Worm (Caenorhabditis elegans): ENCODE data around the gene T28F3.11.

The T28F3.11 gene

DNA sequence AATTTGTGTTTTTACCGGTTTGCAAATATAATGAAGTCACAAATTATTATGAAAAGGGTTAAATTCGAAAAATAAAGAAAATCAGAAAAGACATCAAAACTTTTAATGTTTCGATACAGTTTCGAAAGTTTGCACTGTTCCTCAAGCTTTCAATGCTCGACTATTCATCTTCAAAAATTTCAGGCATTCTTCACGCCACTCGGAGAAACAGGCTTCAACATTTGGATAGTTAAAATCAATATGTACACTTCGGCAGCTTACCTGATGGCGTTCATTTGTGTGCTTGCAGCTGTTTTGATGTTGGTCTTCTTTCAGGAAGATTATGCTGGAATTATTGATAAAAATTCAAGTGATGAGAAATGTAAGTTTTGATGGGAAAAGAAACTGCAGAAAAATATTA lies 44.3 kb downstream of the T28F3.11 start:
- TF ChIP-seq tbx-37 (GFP tag; conservative IDR thresholded peaks at IDR 0.05) (no peak), ama-1 (optimal IDR thresholded peaks at IDR 0.05) (no peak), pes-1 (GFP tag; IDR thresholded peaks at IDR 0.05) (no peak), hmg-4 (GFP tag; optimal IDR thresholded peaks at IDR 0.05) (no peak), aly-1 (tag; optimal IDR thresholded peaks at IDR 0.05) (no peak)

DNA sequence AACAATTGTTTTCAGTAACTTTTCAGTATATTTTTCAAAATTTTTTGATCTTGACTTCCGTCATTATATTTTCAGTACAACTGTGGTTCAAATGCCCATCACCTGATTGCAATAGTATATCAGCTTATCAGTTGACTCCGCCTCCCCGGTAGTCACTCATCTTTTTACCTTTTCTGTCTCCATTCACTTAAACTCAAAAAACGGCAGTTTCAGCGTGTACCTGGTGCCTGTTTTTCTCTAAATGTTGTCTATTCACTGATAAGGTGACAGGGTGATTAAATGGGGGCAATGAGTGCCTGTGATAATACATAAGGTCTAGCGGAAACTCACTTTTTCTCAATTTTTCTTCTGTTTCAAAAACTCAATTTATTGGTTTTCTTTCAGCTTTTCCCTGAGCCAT lies 46.3 kb downstream of the T28F3.11 start, which contains the start of gene ZK550.2:
TSS of gene ZK550.2 (plus strand) at position 385 of the 400 bp plus-strand sequence.
- TF ChIP-seq ceh-13 (GFP tag; optimal IDR thresholded peaks at IDR 0.05), result no peak
- no peak for TF ChIP-seq scrt-1 (GFP tag; IDR thresholded peaks at IDR 0.05)
- TF ChIP-seq tbx-11 (GFP tag; IDR thresholded peaks at IDR 0.05), result no peak
- no peak for TF ChIP-seq sea-1 (GFP tag; conservative IDR thresholded peaks at IDR 0.05)
- no peak for TF ChIP-seq hnd-1 (tag; optimal IDR thresholded peaks at IDR 0.05)
- TF ChIP-seq pes-1 (GFP tag; IDR thresholded peaks at IDR 0.05), result no peak
- no peak for TF ChIP-seq tra-4 (tag; optimal IDR thresholded peaks at IDR 0.05)
- no peak for TF ChIP-seq ama-1 (optimal IDR thresholded peaks at IDR 0.05)
- TF ChIP-seq F13C5.2 (tag; optimal IDR thresholded peaks at IDR 0.05), result no peak
- TF ChIP-seq aly-1 (tag; optimal IDR thresholded peaks at IDR 0.05), result no peak
- TF ChIP-seq B0310.2 (tag; optimal IDR thresholded peaks at IDR 0.05), result no peak
- no peak for TF ChIP-seq hmg-4 (GFP tag; optimal IDR thresholded peaks at IDR 0.05)
- no peak for TF ChIP-seq flt-1 (GFP tag; IDR thresholded peaks at IDR 0.05)
- no peak for TF ChIP-seq hmbx-1 (tag; optimal IDR thresholded peaks at IDR 0.05)
